Fruit fly (Drosophila melanogaster) whole organism, embryonic: Measurements from ENCODE around the gene CG10628.

Experiments
- Abd-B ChIP-seq: fragments of 200-800 bp; sonication (Bioruptor generic); optimal IDR thresholded peaks from 2 replicates; lab custom pipeline; 2018; ENCODE audit warnings: missing biosample characterization, mild to moderate bottlenecking, missing genetic modification characterization, moderate library complexity
- Aef1 ChIP-seq: fragments of 200-800 bp; sonication (Bioruptor generic); IDR thresholded peaks from 3 replicates; pipeline ENCODE4 v1.3.6; 2022; ENCODE audit warnings: missing biosample characterization, missing genetic modification characterization
- CG10431 ChIP-seq: fragments of 200-800 bp; sonication (Bioruptor generic); optimal IDR thresholded peaks from 3 replicates; lab custom pipeline; 2018; ENCODE audit warnings: missing biosample characterization, mild to moderate bottlenecking, missing genetic modification characterization
- CG10979 ChIP-seq: fragments of 200-800 bp; sonication (Bioruptor generic); optimal IDR thresholded peaks from 2 replicates; lab custom pipeline; 2018; ENCODE audit warnings: missing biosample characterization, mild to moderate bottlenecking, missing genetic modification characterization, moderate library complexity
- CG11398 ChIP-seq: fragments of 200-800 bp; sonication (Bioruptor generic); optimal IDR thresholded peaks from 2 replicates; lab custom pipeline; 2016; ENCODE audit warnings: missing biosample characterization, missing genetic modification characterization
- CG11504 ChIP-seq: fragments of 200-800 bp; sonication (Bioruptor generic); optimal IDR thresholded peaks from 3 replicates; lab custom pipeline; 2019; ENCODE audit warnings: missing biosample characterization, mild to moderate bottlenecking, missing genetic modification characterization, moderate library complexity
- CG14441 ChIP-seq: fragments of 200-800 bp; sonication (Bioruptor generic); IDR thresholded peaks from 2 replicates; pipeline ENCODE4 v1.3.6; 2022; ENCODE audit warnings: missing biosample characterization, missing genetic modification characterization
- CG14860 ChIP-seq: fragments of 200-800 bp; sonication (Bioruptor generic); IDR thresholded peaks from 3 replicates; pipeline ENCODE4 v1.3.6; 2022; ENCODE audit warnings: missing biosample characterization, missing genetic modification characterization; ENCODE audit not compliant: partially characterized antibody
- CG15514 ChIP-seq: fragments of 200-800 bp; sonication (Bioruptor generic); optimal IDR thresholded peaks from 3 replicates; lab custom pipeline; 2017; ENCODE audit warnings: missing biosample characterization, missing genetic modification characterization, mild to moderate bottlenecking, moderate library complexity, missing genetic modification reagents
- CG34422 ChIP-seq: fragments of 200-800 bp; sonication (Bioruptor generic); IDR thresholded peaks from 3 replicates; pipeline ENCODE4 v1.3.6; 2022; ENCODE audit warnings: missing biosample characterization, missing genetic modification characterization
- CG42726 ChIP-seq: fragments of 200-800 bp; sonication (Bioruptor generic); IDR thresholded peaks from 2 replicates; pipeline ENCODE4 v1.3.6; 2022; ENCODE audit warnings: missing biosample characterization, missing genetic modification characterization; ENCODE audit not compliant: partially characterized antibody
- CG6765 ChIP-seq: fragments of 200-800 bp; sonication (Bioruptor generic); optimal IDR thresholded peaks from 3 replicates; lab custom pipeline; 2017; ENCODE audit warnings: missing biosample characterization, mild to moderate bottlenecking, missing genetic modification characterization
- CG6813 ChIP-seq: fragments of 200-800 bp; sonication (Bioruptor generic); optimal IDR thresholded peaks from 2 replicates; lab custom pipeline; 2017; ENCODE audit warnings: missing biosample characterization, missing genetic modification characterization, mild to moderate bottlenecking, moderate library complexity, missing genetic modification reagents
- CG7963 ChIP-seq: fragments of 200-800 bp; sonication (Bioruptor generic); IDR thresholded peaks from 3 replicates; pipeline ENCODE4 v1.3.6; 2022; ENCODE audit warnings: missing biosample characterization, missing genetic modification characterization; ENCODE audit not compliant: partially characterized antibody
- CG8944 ChIP-seq: fragments of 200-800 bp; sonication (Bioruptor generic); optimal IDR thresholded peaks from 3 replicates; lab custom pipeline; 2016; ENCODE audit warnings: missing biosample characterization, missing genetic modification characterization
- D19B ChIP-seq: fragments of 200-800 bp; sonication (Bioruptor generic); optimal IDR thresholded peaks from 2 replicates; lab custom pipeline; 2017; ENCODE audit warnings: missing biosample characterization, mild to moderate bottlenecking, missing genetic modification characterization
- Dref ChIP-seq: fragments of 200-800 bp; sonication (Bioruptor generic); IDR thresholded peaks from 2 replicates; pipeline ENCODE4 v1.3.6; 2022; ENCODE audit warnings: missing biosample characterization, missing genetic modification characterization
- Ets97D ChIP-seq: fragments of 200-800 bp; sonication (Bioruptor generic); optimal IDR thresholded peaks from 3 replicates; lab custom pipeline; 2016; ENCODE audit warnings: missing biosample characterization, missing genetic modification characterization
- Hmr ChIP-seq: fragments of 200-800 bp; sonication (Bioruptor generic); optimal IDR thresholded peaks from 3 replicates; lab custom pipeline; 2017; ENCODE audit warnings: mild to moderate bottlenecking, missing biosample characterization, missing genetic modification reagents, missing genetic modification characterization
- Hmx ChIP-seq: fragments of 200-800 bp; sonication (Bioruptor generic); optimal IDR thresholded peaks from 2 replicates; lab custom pipeline; 2016; ENCODE audit warnings: missing biosample characterization, missing genetic modification characterization
- MESR4 ChIP-seq: fragments of 200-800 bp; sonication (Bioruptor generic); optimal IDR thresholded peaks from 2 replicates; lab custom pipeline; 2018; ENCODE audit warnings: missing biosample characterization, mild to moderate bottlenecking, missing genetic modification characterization, moderate library complexity
- Mes4 ChIP-seq: fragments of 200-800 bp; sonication (Bioruptor generic); optimal IDR thresholded peaks from 2 replicates; lab custom pipeline; 2016; ENCODE audit warnings: missing biosample characterization, missing genetic modification characterization
- Rfx ChIP-seq: fragments of 200-800 bp; sonication (Bioruptor generic); IDR thresholded peaks from 2 replicates; pipeline ENCODE4 v1.3.6; 2022; ENCODE audit warnings: missing biosample characterization, missing genetic modification characterization
- ab ChIP-seq: fragments of 200-800 bp; sonication (Bioruptor generic); optimal IDR thresholded peaks from 2 replicates; lab custom pipeline; 2016; ENCODE audit warnings: missing biosample characterization, missing genetic modification characterization
- abd-A ChIP-seq: fragments of 200-800 bp; sonication (Bioruptor generic); optimal IDR thresholded peaks from 3 replicates; lab custom pipeline; 2019; ENCODE audit warnings: missing biosample characterization, mild to moderate bottlenecking, missing genetic modification characterization, moderate library complexity
- ara ChIP-seq: fragments of 200-800 bp; sonication (Bioruptor generic); IDR thresholded peaks from 2 replicates; pipeline ENCODE4 v1.3.6; 2022; ENCODE audit warnings: missing biosample characterization, missing genetic modification characterization
- ash1 ChIP-seq: fragments of 200-800 bp; sonication (Bioruptor generic); optimal IDR thresholded peaks from 2 replicates; lab custom pipeline; 2018; ENCODE audit warnings: missing biosample characterization, mild to moderate bottlenecking, missing genetic modification characterization
- ato ChIP-seq: fragments of 200-800 bp; sonication (Bioruptor generic); IDR thresholded peaks from 2 replicates; pipeline ENCODE4 v1.3.6; 2022; ENCODE audit warnings: missing biosample characterization, missing genetic modification characterization; ENCODE audit not compliant: partially characterized antibody
- bowl ChIP-seq: fragments of 200-800 bp; sonication (Bioruptor generic); IDR thresholded peaks from 2 replicates; pipeline ENCODE4 v1.3.6; 2022; ENCODE audit warnings: missing biosample characterization, missing genetic modification characterization
- cwo ChIP-seq: fragments of 200-800 bp; sonication (Bioruptor generic); optimal IDR thresholded peaks from 3 replicates; lab custom pipeline; 2017; ENCODE audit warnings: missing biosample characterization, missing genetic modification characterization, mild to moderate bottlenecking, moderate library complexity, missing genetic modification reagents
- dan ChIP-seq: fragments of 200-800 bp; sonication (Bioruptor generic); IDR thresholded peaks from 2 replicates; pipeline ENCODE4 v1.3.6; 2022; ENCODE audit warnings: missing biosample characterization, missing genetic modification characterization
- disco-r ChIP-seq: fragments of 200-800 bp; sonication (Bioruptor generic); optimal IDR thresholded peaks from 2 replicates; lab custom pipeline; 2016; ENCODE audit warnings: missing biosample characterization, missing genetic modification characterization
- fd96Cb ChIP-seq: fragments of 200-800 bp; sonication (Bioruptor generic); optimal IDR thresholded peaks from 2 replicates; lab custom pipeline; 2018; ENCODE audit warnings: missing biosample characterization, mild to moderate bottlenecking, missing genetic modification characterization, moderate library complexity
- hb ChIP-seq: fragments of 200-800 bp; sonication (Bioruptor generic); IDR thresholded peaks from 3 replicates; pipeline ENCODE4 v1.3.6; 2022; ENCODE audit warnings: missing biosample characterization, missing genetic modification characterization; ENCODE audit not compliant: partially characterized antibody
- hbn ChIP-seq: fragments of 200-800 bp; sonication (Bioruptor generic); IDR thresholded peaks from 2 replicates; pipeline ENCODE4 v1.3.6; 2022; ENCODE audit warnings: missing biosample characterization, missing genetic modification characterization; ENCODE audit not compliant: partially characterized antibody
- hth ChIP-seq: fragments of >200 bp; optimal IDR thresholded peaks from 2 replicates; lab custom pipeline; 2017; ENCODE audit warnings: inconsistent platforms
- ind ChIP-seq: fragments of 200-800 bp; sonication (Bioruptor generic); optimal IDR thresholded peaks from 3 replicates; lab custom pipeline; 2016; ENCODE audit warnings: missing biosample characterization, missing genetic modification characterization
- knrl ChIP-seq: fragments of 200-800 bp; sonication (Bioruptor generic); IDR thresholded peaks from 3 replicates; pipeline ENCODE4 v1.3.6; 2022; ENCODE audit warnings: missing biosample characterization, missing genetic modification characterization; ENCODE audit not compliant: partially characterized antibody
- lab ChIP-seq: fragments of 200-800 bp; sonication (Bioruptor generic); optimal IDR thresholded peaks from 3 replicates; lab custom pipeline; 2017; ENCODE audit warnings: missing biosample characterization, missing genetic modification characterization, mild to moderate bottlenecking, moderate library complexity, missing genetic modification reagents
- nerfin-2 ChIP-seq: fragments of 200-800 bp; sonication (Bioruptor generic); IDR thresholded peaks from 2 replicates; pipeline ENCODE4 v1.3.6; 2022; ENCODE audit warnings: missing biosample characterization, missing genetic modification characterization; ENCODE audit not compliant: partially characterized antibody
- pan ChIP-seq, 4 experiments: fragments of >200 bp in 3 of 4; fragments of 200-800 bp in 1 of 4; sonication (Bioruptor generic) in 1 of 4; optimal IDR thresholded peaks in 3 of 4; IDR thresholded peaks in 1 of 4; 2 replicates each; pipeline versions ENCODE4 v1.3.6 to Lab custom; 2017 to 2022; ENCODE audit warnings: missing biosample characterization in 2 of 4, missing genetic modification characterization in 2 of 4, mixed read lengths in 1 of 4
- pros ChIP-seq: fragments of 200-800 bp; sonication (Bioruptor generic); optimal IDR thresholded peaks from 3 replicates; lab custom pipeline; 2019; ENCODE audit warnings: missing biosample characterization, mild to moderate bottlenecking, missing genetic modification characterization, moderate library complexity
- pum ChIP-seq: fragments of 200-800 bp; sonication (Bioruptor generic); optimal IDR thresholded peaks from 2 replicates; lab custom pipeline; 2016; ENCODE audit warnings: missing biosample characterization, missing genetic modification characterization
- sim ChIP-seq: fragments of 200-800 bp; sonication (Bioruptor generic); IDR thresholded peaks from 2 replicates; pipeline ENCODE4 v1.3.6; 2022; ENCODE audit warnings: missing biosample characterization, missing genetic modification characterization
- sima ChIP-seq: fragments of 200-800 bp; sonication (Bioruptor generic); optimal IDR thresholded peaks from 2 replicates; lab custom pipeline; 2016; ENCODE audit warnings: missing biosample characterization, missing genetic modification characterization
- unpg ChIP-seq: fragments of 200-800 bp; sonication (Bioruptor generic); optimal IDR thresholded peaks from 3 replicates; lab custom pipeline; 2018; ENCODE audit warnings: missing biosample characterization, mild to moderate bottlenecking, missing genetic modification characterization, moderate library complexity
- vvl ChIP-seq: fragments of 200-800 bp; sonication (Bioruptor generic); IDR thresholded peaks from 2 replicates; pipeline ENCODE4 v1.3.6; 2022; ENCODE audit warnings: missing biosample characterization, missing genetic modification characterization
- wek ChIP-seq: fragments of 200-800 bp; sonication (Bioruptor generic); optimal IDR thresholded peaks from 3 replicates; lab custom pipeline; 2018; ENCODE audit warnings: missing biosample characterization, mild to moderate bottlenecking, missing genetic modification characterization, moderate library complexity
- zen2 ChIP-seq: fragments of 200-800 bp; sonication (Bioruptor generic); IDR thresholded peaks from 3 replicates; pipeline ENCODE4 v1.3.6; 2022; ENCODE audit warnings: missing biosample characterization, missing genetic modification characterization; ENCODE audit not compliant: partially characterized antibody

The CG10628 gene

dm6 chr2L:19756716-19757115, 1.7 kb downstream of the CG10628 start, which contains the start of gene CG10631 (continued):
- TF ChIP-seq CG15514 = peak; percentile 56
- TF ChIP-seq bowl (GFP tag; lab: Robert Waterston, UW) = no peak
- TF ChIP-seq ara (GFP tag; lab: Robert Waterston, UW) = no peak
- TF ChIP-seq nerfin-2 (GFP tag; lab: Robert Waterston, UW) = peak; percentile 56
- TF ChIP-seq CG14441 (GFP tag; lab: Robert Waterston, UW) = no peak
- no peak for TF ChIP-seq wek (GFP tag; lab: Kevin White, UChicago)
- TF ChIP-seq hbn (GFP tag; lab: Robert Waterston, UW) = peak; percentile 75
- no peak for TF ChIP-seq unpg (GFP tag; lab: Kevin White, UChicago)
- TF ChIP-seq D19B (GFP tag; lab: Kevin White, UChicago) = no peak
- TF ChIP-seq Hmr (GFP tag; lab: Kevin White, UChicago) = peak; percentile 18
- peak; percentile 88 for TF ChIP-seq Dref (GFP tag; lab: Robert Waterston, UW)
- TF ChIP-seq hb (GFP tag; lab: Robert Waterston, UW) = peak; percentile 63; the same call in 2 of the 3 replicates
- TF ChIP-seq pum = no peak
- no peak for TF ChIP-seq CG6813
- no peak for TF ChIP-seq Mes4 (GFP tag; lab: Kevin White, UChicago)
- no peak for TF ChIP-seq abd-A (tag; lab: Kevin White, UChicago)
- TF ChIP-seq fd96Cb (tag; lab: Kevin White, UChicago) = no peak
- TF ChIP-seq Hmx (GFP tag; lab: Kevin White, UChicago) = no peak
- TF ChIP-seq lab (GFP tag; lab: Kevin White, UChicago) = peak; percentile 34
- peak; percentile 7 for TF ChIP-seq Ets97D
- peak; percentile 63 for TF ChIP-seq CG14860 (GFP tag; lab: Robert Waterston, UW)
- no peak for TF ChIP-seq Abd-B (GFP tag; lab: Kevin White, UChicago)
- no peak for TF ChIP-seq disco-r (GFP tag; lab: Kevin White, UChicago)
- TF ChIP-seq ash1 (GFP tag; lab: Kevin White, UChicago) = no peak
- TF ChIP-seq ato (GFP tag; lab: Robert Waterston, UW) = peak; percentile 78
- TF ChIP-seq vvl (GFP tag; lab: Robert Waterston, UW) = peak; percentile 24; the same call in 1 of the 2 replicates
- peak; percentile 52; the same call in 1 of the 2 replicates for TF ChIP-seq CG42726 (GFP tag; lab: Robert Waterston, UW)
- no peak for TF ChIP-seq pros (GFP tag; lab: Kevin White, UChicago)
- peak; percentile 40 for TF ChIP-seq MESR4
- no peak for TF ChIP-seq CG10431
- peak; percentile 16 for TF ChIP-seq CG11504 (tag; lab: Kevin White, UChicago)
- peak; percentile 73 for TF ChIP-seq knrl
- TF ChIP-seq Aef1 = peak; percentile 53
- TF ChIP-seq Rfx (GFP tag; lab: Robert Waterston, UW) = peak; percentile 32; the same call in 1 of the 2 replicates
- no peak for TF ChIP-seq CG11398 (GFP tag; lab: Kevin White, UChicago)
- TF ChIP-seq ab (GFP tag; lab: Kevin White, UChicago) = no peak
- no peak for TF ChIP-seq CG6765
- TF ChIP-seq zen2 (GFP tag; lab: Robert Waterston, UW) = peak; percentile 75
- no peak for TF ChIP-seq sim
- TF ChIP-seq CG10979 (tag; lab: Kevin White, UChicago) = no peak
- TF ChIP-seq dan = no peak
- no peak for TF ChIP-seq ind (GFP tag; lab: Kevin White, UChicago)
- no peak for TF ChIP-seq sima (GFP tag; lab: Kevin White, UChicago)
- TF ChIP-seq CG8944 (GFP tag; lab: Kevin White, UChicago) = no peak
- TF ChIP-seq pan (optimal IDR thresholded peaks at IDR 0.05; lab: Kevin White, UChicago) = no peak
- TF ChIP-seq pan (GFP tag; optimal IDR thresholded peaks at IDR 0.05 in 1 of 2, IDR thresholded peaks at IDR 0.05 in 1 of 2) = peak in 1 of 2 experiments; percentile 15
- no peak for TF ChIP-seq hth (lab: Kevin White, UChicago)
- no peak for TF ChIP-seq cwo (GFP tag; lab: Kevin White, UChicago)
- TF ChIP-seq CG7963 (GFP tag; lab: Robert Waterston, UW) = peak; percentile 47; the same call in 1 of the 3 replicates
- no peak for TF ChIP-seq CG34422 (GFP tag; lab: Robert Waterston, UW)
